Fruit fly (Drosophila melanogaster) whole organism, adult: ENCODE results near the gene Kdm5.

Experiments
- CG11617 ChIP-seq: fragments of 200-800 bp; sonication (Bioruptor generic); optimal IDR thresholded peaks from 2 replicates; lab custom pipeline; 2017; ENCODE audit warnings: mild to moderate bottlenecking, missing biosample characterization, missing genetic modification reagents, missing genetic modification characterization
- CG7045 ChIP-seq: fragments of 200-800 bp; sonication (Bioruptor generic); optimal IDR thresholded peaks from 2 replicates; lab custom pipeline; 2017; ENCODE audit warnings: missing biosample characterization, mild to moderate bottlenecking, missing genetic modification characterization
- Hr96 ChIP-seq: fragments of 200-800 bp; sonication (Bioruptor generic); optimal IDR thresholded peaks from 2 replicates; lab custom pipeline; 2016; ENCODE audit warnings: missing biosample characterization, missing genetic modification characterization
- kay ChIP-seq: fragments of 200-800 bp; sonication (Bioruptor generic); peaks from one replicate; lab custom pipeline; 2016; ENCODE audit warnings: missing biosample characterization, missing genetic modification characterization, borderline replicate concordance
- pad ChIP-seq: fragments of 200-800 bp; sonication (Bioruptor generic); optimal IDR thresholded peaks from 3 replicates; lab custom pipeline; 2017; ENCODE audit warnings: missing biosample characterization, missing genetic modification characterization, mild to moderate bottlenecking, moderate library complexity, missing genetic modification reagents

- TF ChIP-seq Hr96 (GFP tag; lab: Kevin White, UChicago) = no peak
- TF ChIP-seq CG7045 (GFP tag; lab: Kevin White, UChicago) = peak; percentile 73
- peak; percentile 89 for TF ChIP-seq kay (GFP tag; lab: Kevin White, UChicago)
- TF ChIP-seq CG11617 (GFP tag; lab: Kevin White, UChicago) = peak; percentile 47
- peak; percentile 50 for TF ChIP-seq pad
These were observed 25.2 kb downstream of the Kdm5 start for dm6 chr2L:5974122-5974521.
